Worm (Caenorhabditis elegans): ENCODE results near the gene C48B4.3.

The C48B4.3 gene

ce11 chrIII:9619079-9619761 lies 37.0 kb upstream of the C48B4.3 start, which contains the start of gene hlh-11 (continued):
- TF ChIP-seq zip-2 (tag; optimal IDR thresholded peaks at IDR 0.05) (no peak), F10B5.3 (tag; optimal IDR thresholded peaks at IDR 0.05) (no peak), D1046.2 (GFP tag; IDR thresholded peaks at IDR 0.05) (0 out of 2 replicates have a peak, but pooled peaks have one; percentile 14), nhr-41 (GFP tag; IDR thresholded peaks at IDR 0.05) (peak; percentile 7; the same call in 1 of the 2 replicates), dmd-8 (GFP tag; IDR thresholded peaks at IDR 0.05) (no peak), gei-8 (GFP tag; optimal IDR thresholded peaks at IDR 0.05) (peak; percentile 89), ceh-28 (tag; optimal IDR thresholded peaks at IDR 0.05) (peak; percentile 46), ZK337.2 (GFP tag; IDR thresholded peaks at IDR 0.05) (0 out of 2 replicates have a peak, but pooled peaks have one; percentile 8), madf-5 (GFP tag; IDR thresholded peaks at IDR 0.05) (peak in 1 of 2 experiments; percentile 65; a peak in 1 of 4 replicates), madf-9 (GFP tag; conservative IDR thresholded peaks at IDR 0.05) (no peak), nhr-48 (tag; optimal IDR thresholded peaks at IDR 0.05) (peak; percentile 93), R02D3.7 (tag; optimal IDR thresholded peaks at IDR 0.05) (no peak), hmg-1.1 (GFP tag; IDR thresholded peaks at IDR 0.05) (peak; percentile 89), Y48G9A.11 (GFP tag; IDR thresholded peaks at IDR 0.05) (no peak), lin-1 (GFP tag; IDR thresholded peaks at IDR 0.05) (peak; percentile 66), ztf-11 (tag; optimal IDR thresholded peaks at IDR 0.05) (no peak), T20F7.1 (GFP tag; optimal IDR thresholded peaks at IDR 0.05) (peak; percentile 70), ctbp-1 (GFP tag; IDR thresholded peaks at IDR 0.05) (peak; percentile 91), zag-1 (tag; optimal IDR thresholded peaks at IDR 0.05) (peak; percentile 48), pqm-1 (tag; optimal IDR thresholded peaks at IDR 0.05) (peak; percentile 57), egl-27 (tag; optimal IDR thresholded peaks at IDR 0.05) (no peak), ceh-20 (GFP tag; IDR thresholded peaks at IDR 0.05) (peak; percentile 64), dpl-1 (GFP tag; optimal IDR thresholded peaks at IDR 0.05) (peak; percentile 64), nhr-102 (tag; optimal IDR thresholded peaks at IDR 0.05) (peak; percentile 70), zip-11 (GFP tag; IDR thresholded peaks at IDR 0.05) (no peak), ceh-62 (tag; optimal IDR thresholded peaks at IDR 0.05) (no peak), ces-1 (GFP tag; optimal IDR thresholded peaks at IDR 0.05) (peak; percentile 58), lin-39 (tag; optimal IDR thresholded peaks at IDR 0.05) (no peak), aha-1 (tag) (peak; percentile 93), F37D6.2 (tag; optimal IDR thresholded peaks at IDR 0.05) (peak; percentile 90), daf-16 (GFP tag; optimal IDR thresholded peaks at IDR 0.05) (peak in 1 of 2 experiments; percentile 81), daf-16 (tag; optimal IDR thresholded peaks at IDR 0.05) (peak; percentile 66), ceh-82 (tag; optimal IDR thresholded peaks at IDR 0.05) (no peak), spr-3 (GFP tag; optimal IDR thresholded peaks at IDR 0.05) (peak; percentile 22)

- TF ChIP-seq zfp-3 (GFP tag; conservative IDR thresholded peaks at IDR 0.05) (no peak), D1046.2 (GFP tag; IDR thresholded peaks at IDR 0.05) (no peak), Y75B8A.6 (GFP tag; IDR thresholded peaks at IDR 0.05) (no peak), hlh-30 (tag; optimal IDR thresholded peaks at IDR 0.05; ENCODE audit: insufficient read depth) (peak; percentile 44), hlh-11 (tag; optimal IDR thresholded peaks at IDR 0.05) (no peak), Y48G9A.11 (GFP tag; IDR thresholded peaks at IDR 0.05) (no peak), R02D3.7 (tag; optimal IDR thresholded peaks at IDR 0.05) (no peak), Y5F2A.4 (GFP tag; optimal IDR thresholded peaks at IDR 0.05) (no peak), lin-39 (tag; optimal IDR thresholded peaks at IDR 0.05) (no peak), lsy-2 (tag; optimal IDR thresholded peaks at IDR 0.05) (no peak), fos-1 (tag; optimal IDR thresholded peaks at IDR 0.05) (no peak), sdz-12 (GFP tag; optimal IDR thresholded peaks at IDR 0.05) (no peak), nhr-41 (GFP tag; IDR thresholded peaks at IDR 0.05) (no peak), T26A8.4 (GFP tag; IDR thresholded peaks at IDR 0.05) (no peak), tag-97 (GFP tag; IDR thresholded peaks at IDR 0.05) (no peak), madf-5 (GFP tag; IDR thresholded peaks at IDR 0.05) (no peak), lin-1 (GFP tag; IDR thresholded peaks at IDR 0.05) (no peak), zag-1 (tag; optimal IDR thresholded peaks at IDR 0.05) (no peak), nhr-6 (tag; optimal IDR thresholded peaks at IDR 0.05) (no peak), dve-1 (tag; optimal IDR thresholded peaks at IDR 0.05; ENCODE audit: insufficient read depth) (peak; percentile 50), nhr-237 (tag; optimal IDR thresholded peaks at IDR 0.05) (no peak), mes-2 (tag; optimal IDR thresholded peaks at IDR 0.05; ENCODE audit: poor library complexity, severe bottlenecking) (peak; percentile 14), skn-1 (tag; optimal IDR thresholded peaks at IDR 0.05) (no peak), F37D6.2 (tag; optimal IDR thresholded peaks at IDR 0.05) (no peak), zip-2 (tag; optimal IDR thresholded peaks at IDR 0.05) (no peak)
Measured at ce11 chrIII:9617599-9618262, 35.5 kb upstream of the C48B4.3 start.

Data from whole organism, L4 larva.